Fruit fly (Drosophila melanogaster) whole organism, embryonic: Measurements from ENCODE around the gene Naxd.
A peak's percentile ranks its signal among the peaks of the same experiment; 100 is the strongest.

Experiments
- Antp ChIP-seq: fragments of 200-800 bp; sonication (Bioruptor generic); optimal IDR thresholded peaks from 3 replicates; lab custom pipeline; 2016; ENCODE audit warnings: missing biosample characterization, missing genetic modification characterization
- Awh ChIP-seq: fragments of 200-800 bp; sonication (Bioruptor generic); IDR thresholded peaks from 2 replicates; pipeline ENCODE4, ENCODE4 v1.3.6; 2022; ENCODE audit warnings: missing biosample characterization, missing genetic modification characterization
- CG10267 ChIP-seq: fragments of 200-800 bp; sonication (Bioruptor generic); optimal IDR thresholded peaks from 2 replicates; lab custom pipeline; 2018; ENCODE audit warnings: missing biosample characterization, mild to moderate bottlenecking, missing genetic modification characterization, moderate library complexity
- CG10366 ChIP-seq: fragments of 200-800 bp; sonication (Bioruptor generic); IDR thresholded peaks from 2 replicates; pipeline ENCODE4 v1.3.6; 2022; ENCODE audit warnings: missing biosample characterization, missing genetic modification characterization
- CG12744 ChIP-seq: fragments of 200-800 bp; sonication (Bioruptor generic); optimal IDR thresholded peaks from 2 replicates; lab custom pipeline; 2016; ENCODE audit warnings: missing biosample characterization, missing genetic modification characterization
- CG14860 ChIP-seq: fragments of 200-800 bp; sonication (Bioruptor generic); IDR thresholded peaks from 3 replicates; pipeline ENCODE4 v1.3.6; 2022; ENCODE audit warnings: missing biosample characterization, missing genetic modification characterization; ENCODE audit not compliant: partially characterized antibody
- CG1529 ChIP-seq: fragments of 200-800 bp; sonication (Bioruptor generic); optimal IDR thresholded peaks from 3 replicates; lab custom pipeline; 2018; ENCODE audit warnings: missing biosample characterization, missing genetic modification characterization
- CG16779 ChIP-seq: fragments of 200-800 bp; sonication (Bioruptor generic); IDR thresholded peaks from 2 replicates; pipeline ENCODE4 v1.3.6; 2022; ENCODE audit warnings: missing biosample characterization, missing genetic modification characterization
- CG16813 ChIP-seq: fragments of 200-800 bp; sonication (Bioruptor generic); IDR thresholded peaks from 3 replicates; pipeline ENCODE4 v1.3.6; 2022; ENCODE audit warnings: missing biosample characterization, missing genetic modification characterization; ENCODE audit not compliant: partially characterized antibody
- CG17829 ChIP-seq: fragments of 200-800 bp; optimal IDR thresholded peaks from 2 replicates; lab custom pipeline; 2019; ENCODE audit warnings: missing biosample characterization, mild to moderate bottlenecking, missing genetic modification characterization, moderate library complexity
- CG18011 ChIP-seq: fragments of 200-800 bp; sonication (Bioruptor generic); optimal IDR thresholded peaks from 2 replicates; lab custom pipeline; 2017; ENCODE audit warnings: missing biosample characterization, missing genetic modification characterization, mild to moderate bottlenecking, moderate library complexity, missing genotype
- CG18764 ChIP-seq: fragments of 200-800 bp; sonication (Bioruptor generic); optimal IDR thresholded peaks from 3 replicates; lab custom pipeline; 2016; ENCODE audit warnings: missing biosample characterization, missing genetic modification characterization
- CG2116 ChIP-seq: fragments of 200-800 bp; sonication (Bioruptor generic); optimal IDR thresholded peaks from 3 replicates; lab custom pipeline; 2018; ENCODE audit warnings: missing biosample characterization, mild to moderate bottlenecking, missing genetic modification characterization
- CG3163 ChIP-seq: fragments of 200-800 bp; sonication (Bioruptor generic); optimal IDR thresholded peaks from 3 replicates; lab custom pipeline; 2016; ENCODE audit warnings: missing biosample characterization, missing genetic modification characterization
- CG33213 ChIP-seq: fragments of 200-800 bp; sonication (Bioruptor generic); optimal IDR thresholded peaks from 3 replicates; lab custom pipeline; 2016; ENCODE audit warnings: missing biosample characterization, missing genetic modification characterization
- CG3847 ChIP-seq: fragments of 200-800 bp; sonication (Bioruptor generic); IDR thresholded peaks from 2 replicates; pipeline ENCODE4 v1.3.6; 2022; ENCODE audit warnings: missing biosample characterization, missing genetic modification characterization
- CG6813 ChIP-seq: fragments of 200-800 bp; sonication (Bioruptor generic); optimal IDR thresholded peaks from 2 replicates; lab custom pipeline; 2017; ENCODE audit warnings: missing biosample characterization, missing genetic modification characterization, mild to moderate bottlenecking, moderate library complexity, missing genetic modification reagents
- CG7745 ChIP-seq: fragments of 200-800 bp; sonication (Bioruptor generic); optimal IDR thresholded peaks from 2 replicates; lab custom pipeline; 2018; ENCODE audit warnings: missing biosample characterization, mild to moderate bottlenecking, missing genetic modification characterization, moderate library complexity
- CG7839 ChIP-seq: fragments of 200-800 bp; sonication (Bioruptor generic); optimal IDR thresholded peaks from 3 replicates; lab custom pipeline; 2018; ENCODE audit warnings: missing biosample characterization, mild to moderate bottlenecking, missing genetic modification characterization, moderate library complexity
- CG7928 ChIP-seq: fragments of 200-800 bp; sonication (Bioruptor generic); optimal IDR thresholded peaks from 2 replicates; lab custom pipeline; 2017; ENCODE audit warnings: missing biosample characterization, mild to moderate bottlenecking, missing genetic modification characterization
- CG7963 ChIP-seq: fragments of 200-800 bp; sonication (Bioruptor generic); IDR thresholded peaks from 3 replicates; pipeline ENCODE4 v1.3.6; 2022; ENCODE audit warnings: missing biosample characterization, missing genetic modification characterization; ENCODE audit not compliant: partially characterized antibody
- CG9609 ChIP-seq: fragments of 200-800 bp; sonication (Bioruptor generic); optimal IDR thresholded peaks from 3 replicates; lab custom pipeline; 2016; ENCODE audit warnings: missing biosample characterization, missing genetic modification characterization
- CG9727 ChIP-seq: fragments of 200-800 bp; sonication (Bioruptor generic); optimal IDR thresholded peaks from 3 replicates; lab custom pipeline; 2017; ENCODE audit warnings: missing biosample characterization, mild to moderate bottlenecking, missing genetic modification characterization
- CTCF ChIP-seq: fragments of 200-800 bp; sonication (Bioruptor generic); optimal IDR thresholded peaks from 2 replicates; lab custom pipeline; 2017; ENCODE audit warnings: missing biosample characterization, mild to moderate bottlenecking, missing genetic modification characterization, moderate library complexity
- Dfd ChIP-seq, 2 experiments: fragments of >200 bp; optimal IDR thresholded peaks; 2 replicates each; lab custom pipeline; 2017; ENCODE audit warnings: missing biosample characterization in 2 of 2, missing genetic modification characterization in 2 of 2
- Dp ChIP-seq: fragments of 200-800 bp; sonication (Bioruptor generic); optimal IDR thresholded peaks from 2 replicates; lab custom pipeline; 2018; ENCODE audit warnings: missing biosample characterization, mild to moderate bottlenecking, missing genetic modification characterization, moderate library complexity
- Hmx ChIP-seq: fragments of 200-800 bp; sonication (Bioruptor generic); optimal IDR thresholded peaks from 2 replicates; lab custom pipeline; 2016; ENCODE audit warnings: missing biosample characterization, missing genetic modification characterization
- Mad ChIP-seq: fragments of 200-800 bp; sonication (Bioruptor generic); optimal IDR thresholded peaks from 2 replicates; lab custom pipeline; 2016; ENCODE audit warnings: missing biosample characterization, missing genetic modification characterization
- Med ChIP-seq: fragments of 200-800 bp; sonication (Bioruptor generic); peaks from one replicate; lab custom pipeline; 2016; ENCODE audit warnings: missing biosample characterization, missing genetic modification characterization, mild to moderate bottlenecking, inconsistent platforms, moderate library complexity
- Opbp ChIP-seq: fragments of 200-800 bp; sonication (Bioruptor generic); IDR thresholded peaks from 3 replicates; pipeline ENCODE4 v1.3.6; 2022; ENCODE audit warnings: missing biosample characterization, missing genetic modification characterization; ENCODE audit not compliant: partially characterized antibody
- Sry-δ ChIP-seq: fragments of 200-800 bp; sonication (Bioruptor generic); optimal IDR thresholded peaks from 2 replicates; lab custom pipeline; 2016; ENCODE audit warnings: missing biosample characterization, missing genetic modification characterization
- Xrp1 ChIP-seq: fragments of 200-800 bp; sonication (Bioruptor generic); IDR thresholded peaks from 2 replicates; pipeline ENCODE4 v1.3.6; 2022; ENCODE audit warnings: missing biosample characterization, missing genetic modification characterization
- YL-1 ChIP-seq: fragments of 200-800 bp; sonication (Bioruptor generic); optimal IDR thresholded peaks from 3 replicates; lab custom pipeline; 2017; ENCODE audit warnings: missing biosample characterization, mild to moderate bottlenecking, missing genetic modification characterization
- cato ChIP-seq: fragments of 200-800 bp; sonication (Bioruptor generic); optimal IDR thresholded peaks from 2 replicates; lab custom pipeline; 2016; ENCODE audit warnings: missing biosample characterization, missing genetic modification characterization, borderline replicate concordance
- crp ChIP-seq, 2 experiments: fragments of 200-800 bp; sonication (Bioruptor generic); optimal IDR thresholded peaks; 2 replicates in 1 of 2; 3 replicates in 1 of 2; lab custom pipeline; 2017; ENCODE audit warnings: missing biosample characterization in 2 of 2, missing genetic modification characterization in 2 of 2, mild to moderate bottlenecking in 1 of 2, moderate library complexity in 1 of 2
- dmrt11E ChIP-seq: fragments of 200-800 bp; sonication (Bioruptor generic); optimal IDR thresholded peaks from 3 replicates; lab custom pipeline; 2018; ENCODE audit warnings: missing biosample characterization, mild to moderate bottlenecking, missing genetic modification characterization, moderate library complexity
- en ChIP-seq: fragments of 200-800 bp; sonication (Bioruptor generic); optimal IDR thresholded peaks from 2 replicates; lab custom pipeline; 2016; ENCODE audit warnings: missing biosample characterization, missing genetic modification characterization
- esg ChIP-seq: fragments of 200-800 bp; sonication (Bioruptor generic); conservative IDR thresholded peaks from 2 replicates; pipeline ENCODE4 v1.3.6; 2022; ENCODE audit warnings: missing biosample characterization, missing genetic modification characterization
- exex ChIP-seq: fragments of 200-800 bp; sonication (Bioruptor generic); optimal IDR thresholded peaks from 4 replicates; lab custom pipeline; 2018; ENCODE audit warnings: missing biosample characterization, mild to moderate bottlenecking, missing genetic modification characterization, moderate library complexity
- hbn ChIP-seq: fragments of 200-800 bp; sonication (Bioruptor generic); IDR thresholded peaks from 2 replicates; pipeline ENCODE4 v1.3.6; 2022; ENCODE audit warnings: missing biosample characterization, missing genetic modification characterization; ENCODE audit not compliant: partially characterized antibody
- pita ChIP-seq: fragments of 200-800 bp; sonication (Bioruptor generic); optimal IDR thresholded peaks from 2 replicates; lab custom pipeline; 2017; ENCODE audit warnings: missing biosample characterization, mild to moderate bottlenecking, missing genetic modification characterization
- sens ChIP-seq: fragments of 200-800 bp; sonication (Bioruptor generic); peaks from one replicate; lab custom pipeline; 2016; ENCODE audit warnings: missing biosample characterization, missing genetic modification characterization
- stwl ChIP-seq: fragments of 200-800 bp; sonication (Bioruptor generic); optimal IDR thresholded peaks from 3 replicates; lab custom pipeline; 2018; ENCODE audit warnings: missing biosample characterization, mild to moderate bottlenecking, missing genetic modification characterization, moderate library complexity

The Naxd gene

DNA sequence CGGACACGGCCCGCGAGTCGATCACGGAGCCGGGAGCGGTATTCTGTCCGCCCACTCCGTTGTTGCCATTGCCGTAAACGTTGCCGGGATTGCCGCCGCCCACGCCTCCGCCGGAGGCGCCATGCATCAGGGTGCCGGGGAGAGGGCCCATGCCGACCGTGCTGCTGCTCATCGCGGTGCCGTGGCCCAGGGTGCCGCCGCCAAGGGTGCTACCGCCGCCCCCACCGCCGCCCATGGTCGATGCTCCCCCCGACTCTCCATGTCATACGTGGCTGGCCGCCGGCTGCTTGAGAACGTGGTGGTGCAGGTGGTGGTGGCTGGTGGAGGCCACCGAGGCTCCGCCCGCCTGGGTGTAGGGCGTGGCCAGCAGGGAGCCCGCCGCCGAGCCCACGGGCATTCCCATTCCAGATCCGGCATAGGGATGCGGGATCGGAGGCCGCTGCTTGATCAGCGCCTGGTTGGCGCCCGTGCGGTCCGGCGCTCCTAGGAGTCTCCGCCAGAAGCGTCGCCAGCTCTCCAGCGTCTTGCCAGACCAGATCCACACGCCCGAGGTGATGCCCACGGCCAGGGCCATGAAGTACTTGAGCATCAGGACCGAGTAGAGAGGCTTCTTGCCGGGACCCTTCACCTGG, 46.5 kb upstream of the Naxd start (continued):
- TF ChIP-seq crp (GFP tag; optimal IDR thresholded peaks at IDR 0.05; lab: Kevin White, UChicago): no peak
- TF ChIP-seq sens: peak; percentile 26
- no peak for TF ChIP-seq en (GFP tag; lab: Kevin White, UChicago)

- TF ChIP-seq stwl (tag; lab: Kevin White, UChicago) (peak; percentile 95), CG18764 (GFP tag; lab: Kevin White, UChicago) (no peak)
Measured at dm6 chr3L:19142587-19142986, 45.1 kb upstream of the Naxd start.

DNA sequence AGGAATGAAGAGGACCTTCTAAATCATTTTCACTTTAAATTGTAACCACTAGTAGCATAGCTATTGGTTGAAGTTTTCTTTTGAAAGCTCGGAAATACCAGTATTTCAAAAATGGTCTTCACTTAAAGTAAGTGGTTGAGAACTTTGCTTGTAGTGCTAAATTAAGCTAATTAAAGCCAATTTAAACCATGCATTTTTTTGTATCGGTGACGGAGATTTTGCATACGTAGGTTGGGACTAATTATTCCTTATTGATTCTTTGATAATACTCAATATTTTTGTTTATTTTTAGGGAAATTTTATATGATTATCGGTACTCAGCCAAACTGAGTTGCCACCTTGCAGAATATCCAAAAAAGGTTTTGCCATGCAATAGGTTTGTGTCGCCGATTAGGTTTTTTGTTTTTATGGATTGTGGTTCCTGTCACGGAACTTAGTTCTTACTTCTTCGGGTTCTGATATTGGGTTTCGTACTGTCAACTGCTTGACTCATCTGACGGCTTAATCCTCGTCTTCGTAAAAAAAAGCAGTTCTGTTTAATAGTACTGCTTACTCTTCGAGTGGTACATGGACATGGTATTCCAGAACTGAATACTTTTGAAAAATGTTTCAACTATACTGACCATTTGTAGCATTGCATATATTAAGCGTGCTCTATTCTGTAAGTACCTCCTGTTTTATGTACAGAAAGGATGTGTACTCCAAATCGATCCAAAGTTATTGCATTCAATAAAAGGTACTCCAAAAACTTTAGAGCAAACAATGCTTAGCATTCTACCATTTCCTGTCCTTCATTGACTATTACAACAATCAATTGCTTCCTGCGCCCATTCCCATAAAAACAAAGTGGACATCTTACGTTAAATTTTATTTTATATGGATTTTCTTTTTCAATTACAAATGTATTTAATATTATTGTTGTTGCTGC, 42.8 kb upstream of the Naxd start:
- TF ChIP-seq CG14860 (GFP tag; lab: Robert Waterston, UW) (no peak), Xrp1 (GFP tag; lab: Robert Waterston, UW) (no peak), CG7745 (tag; lab: Kevin White, UChicago) (no peak), CG9727 (GFP tag; lab: Kevin White, UChicago) (no peak), Sry-δ (GFP tag; lab: Kevin White, UChicago) (peak; percentile 38), exex (tag; lab: Kevin White, UChicago) (no peak), CTCF (GFP tag; lab: Kevin White, UChicago) (peak; percentile 85), CG10366 (GFP tag; lab: Robert Waterston, UW) (no peak), CG1529 (no peak), CG10267 (tag; lab: Kevin White, UChicago) (peak; percentile 29), CG3163 (GFP tag; lab: Kevin White, UChicago) (peak; percentile 33), Dp (GFP tag; lab: Kevin White, UChicago) (peak; percentile 61), CG16813 (GFP tag; lab: Robert Waterston, UW) (0 out of 3 replicates have a peak, but pooled peaks have one; percentile 24), CG9609 (GFP tag; lab: Kevin White, UChicago) (peak; percentile 54), CG17829 (tag; lab: Kevin White, UChicago) (peak; percentile 39), Med (peak; percentile 74), CG7928 (GFP tag; lab: Kevin White, UChicago) (no peak), CG2116 (GFP tag; lab: Kevin White, UChicago) (peak; percentile 51), CG33213 (GFP tag; lab: Kevin White, UChicago) (peak; percentile 52), hbn (GFP tag; lab: Robert Waterston, UW) (peak; percentile 16; the same call in 1 of the 2 replicates), CG12744 (GFP tag; lab: Kevin White, UChicago) (no peak), Dfd (GFP tag; optimal IDR thresholded peaks at IDR 0.05; lab: Kevin White, UChicago) (peak in 1 of 2 experiments; percentile 83), esg (no peak), Hmx (GFP tag; lab: Kevin White, UChicago) (no peak), CG18764 (GFP tag; lab: Kevin White, UChicago) (no peak), Awh (GFP tag; lab: Robert Waterston, UW) (no peak), CG7963 (GFP tag; lab: Robert Waterston, UW) (no peak), CG18011 (GFP tag; lab: Kevin White, UChicago) (no peak), cato (GFP tag; lab: Kevin White, UChicago) (no peak), CG3847 (GFP tag; lab: Robert Waterston, UW) (peak; percentile 47), Mad (GFP tag; lab: Kevin White, UChicago) (no peak), Opbp (GFP tag; lab: Robert Waterston, UW) (peak; percentile 51; the same call in 1 of the 3 replicates), Antp (no peak), dmrt11E (tag; lab: Kevin White, UChicago) (no peak), pita (GFP tag; lab: Kevin White, UChicago) (peak; percentile 99), CG7839 (no peak), sens (peak; percentile 66), YL-1 (no peak), CG16779 (GFP tag; lab: Robert Waterston, UW) (no peak), CG6813 (GFP tag; lab: Kevin White, UChicago) (no peak)
